Worm (Caenorhabditis elegans): ENCODE results near the gene C01G10.6.

DNA sequence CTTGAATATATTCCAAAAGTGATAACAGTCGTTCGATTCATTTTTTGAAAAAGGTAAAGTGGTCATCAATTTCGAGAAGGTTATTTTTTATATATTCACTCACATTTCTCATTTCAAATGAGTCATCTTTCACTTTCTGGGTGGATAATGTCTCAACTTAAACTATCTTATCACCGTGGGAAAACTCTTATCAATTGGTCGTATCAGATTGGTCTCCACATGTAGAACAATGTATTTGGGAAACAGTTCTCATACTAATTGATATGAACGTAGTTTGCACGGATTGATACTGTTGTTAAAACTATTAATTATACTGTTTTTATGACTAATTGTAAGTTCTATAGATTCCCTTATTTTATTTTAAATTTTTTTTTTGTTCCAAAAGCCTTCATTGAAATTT lies 46.4 kb downstream of the C01G10.6 start:
- TF ChIP-seq nhr-129 (tag; optimal IDR thresholded peaks at IDR 0.05) (no peak), nhr-12 (tag; optimal IDR thresholded peaks at IDR 0.05) (no peak), unc-62 (GFP tag; optimal IDR thresholded peaks at IDR 0.05) (no peak), sem-4 (tag; optimal IDR thresholded peaks at IDR 0.05) (no peak), lin-39 (tag; optimal IDR thresholded peaks at IDR 0.05) (no peak), sma-3 (GFP tag; optimal IDR thresholded peaks at IDR 0.05) (no peak)

Measured in whole organism, L2 larva.